Worm (Caenorhabditis elegans) whole organism, L1 larva: ENCODE results near the gene mdt-8.

Experiments used
- C04F5.9 ChIP-seq: sonication (generic microtip); optimal IDR thresholded peaks from 2 replicates; lab custom pipeline; 2016; ENCODE audit warnings: missing genetic modification characterization, missing compliant biosample characterization
- Y116A8C.19 ChIP-seq: sonication (generic microtip); optimal IDR thresholded peaks from 2 replicates; lab custom pipeline; 2016; ENCODE audit warnings: missing compliant biosample characterization, missing genetic modification characterization, borderline replicate concordance
- alr-1 ChIP-seq: fragments of 200-800 bp; sonication (Bioruptor generic); optimal IDR thresholded peaks from 2 replicates; lab custom pipeline; 2018; ENCODE audit warnings: borderline replicate concordance, mild to moderate bottlenecking, missing genetic modification characterization, missing compliant biosample characterization
- aly-2 ChIP-seq: fragments of 150-350 bp; optimal IDR thresholded peaks from 2 replicates; lab custom pipeline; 2014; ENCODE audit warnings: missing biosample characterization, missing genetic modification characterization
- ama-1 ChIP-seq: fragments of 150-350 bp; optimal IDR thresholded peaks from 2 replicates; lab custom pipeline; 2014
- blmp-1 ChIP-seq: fragments of 150-350 bp; optimal IDR thresholded peaks from 2 replicates; lab custom pipeline; 2014; ENCODE audit warnings: missing biosample characterization, missing genetic modification characterization
- ceh-8 ChIP-seq: fragments of 200-800 bp; sonication (Bioruptor generic); optimal IDR thresholded peaks from 2 replicates; lab custom pipeline; 2018; ENCODE audit warnings: mild to moderate bottlenecking, missing genetic modification characterization, moderate library complexity, missing compliant biosample characterization
- ceh-82 ChIP-seq, 3 experiments: fragments of 150-350 bp in 1 of 3; sonication (generic microtip) in 2 of 3; optimal IDR thresholded peaks; 2 replicates each; lab custom pipeline; 2014 to 2017; ENCODE audit warnings: missing biosample characterization in 3 of 3, missing genetic modification characterization in 3 of 3
- ces-1 ChIP-seq: fragments of 150-350 bp; optimal IDR thresholded peaks from 2 replicates; lab custom pipeline; 2014; ENCODE audit warnings: missing biosample characterization, missing genetic modification reagents, missing genetic modification characterization
- dpl-1 ChIP-seq, 3 experiments: fragments of 150-350 bp in 2 of 3; sonication (generic microtip) in 1 of 3; optimal IDR thresholded peaks; 2 replicates each; lab custom pipeline; 2014 to 2017; ENCODE audit warnings: missing biosample characterization in 3 of 3, missing genetic modification characterization in 3 of 3, missing genetic modification reagents in 3 of 3
- dsc-1 ChIP-seq: sonication (generic microtip); optimal IDR thresholded peaks from 2 replicates; lab custom pipeline; 2016; ENCODE audit warnings: mild to moderate bottlenecking, missing genetic modification characterization, missing compliant biosample characterization
- efl-1 ChIP-seq, 4 experiments: fragments of 150-350 bp; optimal IDR thresholded peaks in 3 of 4; peaks in 1 of 4; 1 replicate in 1 of 4; 2 replicates in 3 of 4; lab custom pipeline; 2014; ENCODE audit warnings: missing biosample characterization in 2 of 4, missing genetic modification characterization in 2 of 4, missing genetic modification reagents in 2 of 4
- efl-3 ChIP-seq: fragments of 200-800 bp; sonication (Bioruptor generic); optimal IDR thresholded peaks from 2 replicates; lab custom pipeline; 2018; ENCODE audit warnings: mild to moderate bottlenecking, missing genetic modification characterization, missing compliant biosample characterization
- egl-13 ChIP-seq: sonication (generic microtip); optimal IDR thresholded peaks from 2 replicates; lab custom pipeline; 2016; ENCODE audit warnings: missing genotype, missing genetic modification reagents, missing genetic modification characterization, missing compliant biosample characterization
- egl-27 ChIP-seq, 2 experiments: fragments of 150-350 bp in 1 of 2; sonication (generic microtip); optimal IDR thresholded peaks; 3 replicates each; lab custom pipeline; 2017 to 2018; ENCODE audit warnings: missing biosample characterization in 2 of 2, missing genetic modification characterization in 2 of 2, missing genetic modification reagents in 2 of 2
- elt-2 ChIP-seq: sonication (generic microtip); optimal IDR thresholded peaks from 2 replicates; lab custom pipeline; 2016; ENCODE audit warnings: missing genetic modification characterization, mild to moderate bottlenecking, inconsistent platforms, missing compliant biosample characterization, missing genetic modification reagents
- elt-3 ChIP-seq, 6 experiments: fragments of 150-350 bp in 1 of 6; sonication (generic microtip); optimal IDR thresholded peaks; 2 replicates each; lab custom pipeline; 2017 to 2018; ENCODE audit warnings: missing biosample characterization in 6 of 6, missing genetic modification characterization in 6 of 6, inconsistent platforms in 1 of 6
- grh-1 ChIP-seq: fragments of 200-800 bp; sonication (Bioruptor generic); IDR thresholded peaks from 2 replicates; pipeline ENCODE4 v1.3.6; 2022; ENCODE audit warnings: missing genetic modification reagents, missing genetic modification characterization, missing compliant biosample characterization
- hlh-17 ChIP-seq: fragments of 200-800 bp; sonication (Bioruptor generic); optimal IDR thresholded peaks from 2 replicates; lab custom pipeline; 2018; ENCODE audit warnings: missing genetic modification characterization, mild to moderate bottlenecking, missing compliant biosample characterization, moderate library complexity, borderline replicate concordance
- hlh-4 ChIP-seq: sonication (generic microtip); optimal IDR thresholded peaks from 2 replicates; lab custom pipeline; 2016; ENCODE audit warnings: mild to moderate bottlenecking, missing genetic modification characterization, missing compliant biosample characterization
- irx-1 ChIP-seq: sonication (generic microtip); optimal IDR thresholded peaks from 2 replicates; lab custom pipeline; 2016; ENCODE audit warnings: missing genetic modification characterization, missing compliant biosample characterization
- isw-1 ChIP-seq: fragments of 200-800 bp; sonication (Bioruptor generic); IDR thresholded peaks from 2 replicates; pipeline ENCODE4 v1.3.6; 2022; ENCODE audit warnings: missing genetic modification characterization, missing compliant biosample characterization
- lin-13 ChIP-seq: fragments of 150-350 bp; optimal IDR thresholded peaks from 2 replicates; lab custom pipeline; 2014; ENCODE audit warnings: missing biosample characterization, missing genetic modification reagents, missing genetic modification characterization
- lin-15B ChIP-seq: fragments of 150-350 bp; sonication (generic microtip); optimal IDR thresholded peaks from 3 replicates; lab custom pipeline; 2014; ENCODE audit warnings: missing biosample characterization, missing genetic modification characterization
- lin-39 ChIP-seq: fragments of 150-350 bp; optimal IDR thresholded peaks from 2 replicates; lab custom pipeline; 2014; ENCODE audit warnings: missing biosample characterization, missing genetic modification reagents, missing genetic modification characterization
- lir-3 ChIP-seq: sonication (generic microtip); optimal IDR thresholded peaks from 2 replicates; lab custom pipeline; 2016; ENCODE audit warnings: mild to moderate bottlenecking, missing genetic modification characterization, moderate library complexity, missing compliant biosample characterization; ENCODE audit not compliant: poor library complexity
- lsy-2 ChIP-seq, 2 experiments: fragments of 150-350 bp; optimal IDR thresholded peaks; 2 replicates each; lab custom pipeline; 2014; ENCODE audit warnings: missing biosample characterization in 2 of 2, missing genetic modification characterization in 2 of 2
- mab-9 ChIP-seq: fragments of 200-800 bp; sonication (Bioruptor generic); IDR thresholded peaks from 2 replicates; pipeline ENCODE4 v1.3.6; 2022; ENCODE audit warnings: missing genetic modification reagents, missing genetic modification characterization, missing compliant biosample characterization
- mef-2 ChIP-seq: fragments of 150-350 bp; optimal IDR thresholded peaks from 2 replicates; lab custom pipeline; 2014; ENCODE audit warnings: missing biosample characterization, missing genetic modification characterization
- nhr-11 ChIP-seq: fragments of 150-350 bp; optimal IDR thresholded peaks from 2 replicates; lab custom pipeline; 2014; ENCODE audit warnings: missing biosample characterization, missing genetic modification characterization
- nhr-12 ChIP-seq: sonication (generic microtip); optimal IDR thresholded peaks from 2 replicates; lab custom pipeline; 2017; ENCODE audit warnings: missing biosample characterization, missing genetic modification characterization
- nhr-19 ChIP-seq: fragments of 200-800 bp; sonication (Bioruptor generic); conservative IDR thresholded peaks from 2 replicates; pipeline ENCODE4 v1.3.6; 2022; ENCODE audit warnings: missing genetic modification characterization, missing compliant biosample characterization
- nhr-28 ChIP-seq: fragments of 150-350 bp; optimal IDR thresholded peaks from 2 replicates; lab custom pipeline; 2014; ENCODE audit warnings: missing biosample characterization, missing genetic modification characterization
- nhr-47 ChIP-seq: sonication (generic microtip); optimal IDR thresholded peaks from 2 replicates; lab custom pipeline; 2016; ENCODE audit warnings: mild to moderate bottlenecking, missing genetic modification characterization, moderate library complexity, missing compliant biosample characterization
- nhr-71 ChIP-seq: sonication (generic microtip); optimal IDR thresholded peaks from 2 replicates; lab custom pipeline; 2016; ENCODE audit warnings: mild to moderate bottlenecking, missing genetic modification characterization, moderate library complexity, missing compliant biosample characterization
- nhr-76 ChIP-seq: sonication (generic microtip); optimal IDR thresholded peaks from 2 replicates; lab custom pipeline; 2017; ENCODE audit warnings: missing biosample characterization, missing genetic modification characterization
- nhr-84 ChIP-seq: sonication (generic microtip); optimal IDR thresholded peaks from 2 replicates; lab custom pipeline; 2017; ENCODE audit warnings: missing biosample characterization, missing genetic modification characterization
- nhr-85 ChIP-seq: sonication (generic microtip); peaks from one replicate; lab custom pipeline; 2016; ENCODE audit warnings: missing genetic modification characterization, inconsistent platforms, missing compliant biosample characterization
- nhr-90 ChIP-seq: sonication (generic microtip); optimal IDR thresholded peaks from 2 replicates; lab custom pipeline; 2016; ENCODE audit warnings: mild to moderate bottlenecking, missing genetic modification characterization, missing compliant biosample characterization; ENCODE audit not compliant: poor library complexity
- pqm-1 ChIP-seq: sonication (generic microtip); optimal IDR thresholded peaks from 3 replicates; lab custom pipeline; 2017; ENCODE audit warnings: missing biosample characterization, missing genetic modification characterization
- rnt-1 ChIP-seq: sonication (generic microtip); optimal IDR thresholded peaks from 2 replicates; lab custom pipeline; 2016; ENCODE audit warnings: mild to moderate bottlenecking, missing genetic modification characterization, moderate library complexity, missing compliant biosample characterization
- skn-1 ChIP-seq: fragments of 150-350 bp; optimal IDR thresholded peaks from 2 replicates; lab custom pipeline; 2014; ENCODE audit warnings: missing biosample characterization, missing genetic modification characterization
- snu-23 ChIP-seq: sonication (generic microtip); optimal IDR thresholded peaks from 2 replicates; lab custom pipeline; 2016; ENCODE audit warnings: missing genetic modification characterization, missing compliant biosample characterization
- sox-4 ChIP-seq: sonication (generic microtip); optimal IDR thresholded peaks from 2 replicates; lab custom pipeline; 2016; ENCODE audit warnings: missing genetic modification characterization, missing compliant biosample characterization
- tbx-2 ChIP-seq: sonication (generic microtip); optimal IDR thresholded peaks from 2 replicates; lab custom pipeline; 2016; ENCODE audit warnings: missing genetic modification characterization, missing compliant biosample characterization
- unc-130 ChIP-seq: fragments of 150-350 bp; optimal IDR thresholded peaks from 2 replicates; lab custom pipeline; 2017; ENCODE audit warnings: missing biosample characterization, missing genetic modification characterization, inconsistent platforms
- unc-62 ChIP-seq: fragments of 150-350 bp; optimal IDR thresholded peaks from 2 replicates; lab custom pipeline; 2014; ENCODE audit warnings: missing biosample characterization, missing genetic modification reagents, missing genetic modification characterization
- unc-86 ChIP-seq: sonication (generic microtip); optimal IDR thresholded peaks from 2 replicates; lab custom pipeline; 2016; ENCODE audit warnings: missing genetic modification characterization, missing compliant biosample characterization
- unc-98 ChIP-seq: fragments of 200-800 bp; sonication (Bioruptor generic); IDR thresholded peaks from 2 replicates; pipeline ENCODE4 v1.3.6; 2022; ENCODE audit warnings: missing genetic modification characterization, missing compliant biosample characterization
- xbp-1 ChIP-seq: sonication (generic microtip); optimal IDR thresholded peaks from 2 replicates; lab custom pipeline; 2016; ENCODE audit warnings: missing genetic modification characterization, missing compliant biosample characterization
- zag-1 ChIP-seq: fragments of 150-350 bp; optimal IDR thresholded peaks from 2 replicates; lab custom pipeline; 2014; ENCODE audit warnings: missing biosample characterization, missing genetic modification characterization
- zip-4 ChIP-seq: fragments of 200-800 bp; sonication (Bioruptor generic); optimal IDR thresholded peaks from 2 replicates; lab custom pipeline; 2018; ENCODE audit warnings: mild to moderate bottlenecking, missing genetic modification characterization, moderate library complexity, missing compliant biosample characterization

Gene mdt-8

ce11 chrII:11484600-11484999 lies 49.0 kb downstream of the mdt-8 start (continued):
- TF ChIP-seq lin-15B (tag; lab: Kevin White, UChicago) = peak; percentile 37
- TF ChIP-seq unc-86 (tag; lab: Kevin White, UChicago) = peak; percentile 16
- no peak for TF ChIP-seq unc-98 (GFP tag; lab: Robert Waterston, UW)
- no peak for TF ChIP-seq ceh-8 (GFP tag; lab: Kevin White, UChicago)
- TF ChIP-seq sox-4 (tag; lab: Kevin White, UChicago) = no peak
- TF ChIP-seq dsc-1 = peak; percentile 62
- TF ChIP-seq mab-9 (GFP tag; lab: Robert Waterston, UW) = no peak
- TF ChIP-seq elt-3 (tag; optimal IDR thresholded peaks at IDR 0.05; lab: Kevin White, UChicago) = peak in 2 of 6 experiments; percentile 34 to 51
- TF ChIP-seq lin-39 = no peak
- no peak for TF ChIP-seq nhr-11
- peak in 1 of 2 experiments; percentile 25 for TF ChIP-seq egl-27 (tag; optimal IDR thresholded peaks at IDR 0.05; lab: Kevin White, UChicago)
- no peak for TF ChIP-seq lin-13
- no peak for TF ChIP-seq mef-2 (tag; lab: Kevin White, UChicago)
- peak; percentile 44; the same call in 1 of the 2 replicates for TF ChIP-seq grh-1 (GFP tag; lab: Robert Waterston, UW)
- TF ChIP-seq rnt-1 (tag; lab: Kevin White, UChicago) = peak; percentile 79
- TF ChIP-seq zip-4 = peak; percentile 15
- TF ChIP-seq unc-62 (GFP tag; lab: Kevin White, UChicago) = no peak
- TF ChIP-seq xbp-1 = peak; percentile 53
- peak; percentile 73 for TF ChIP-seq unc-130 (tag; lab: Kevin White, UChicago)
- TF ChIP-seq nhr-19 (GFP tag; lab: Robert Waterston, UW) = peak; percentile 76
- TF ChIP-seq zag-1 (tag; lab: Kevin White, UChicago) = no peak
- no peak for TF ChIP-seq nhr-84 (tag; lab: Kevin White, UChicago)
- TF ChIP-seq efl-3 (GFP tag; lab: Kevin White, UChicago) = no peak
- TF ChIP-seq nhr-71 (tag; lab: Kevin White, UChicago) = peak; percentile 80
- peak; percentile 82 for TF ChIP-seq lir-3 (tag; lab: Kevin White, UChicago)
- TF ChIP-seq nhr-47 (tag; lab: Kevin White, UChicago) = peak; percentile 78
- TF ChIP-seq skn-1 (tag; lab: Kevin White, UChicago) = peak; percentile 41
- TF ChIP-seq blmp-1 = no peak
- peak; percentile 38 to 87 (median 46) for TF ChIP-seq ceh-82 (tag; optimal IDR thresholded peaks at IDR 0.05; lab: Kevin White, UChicago)
- no peak for TF ChIP-seq Y116A8C.19 (tag; lab: Kevin White, UChicago)
- TF ChIP-seq irx-1 (tag; lab: Kevin White, UChicago) = peak; percentile 1
- peak; percentile 72 to 91 for TF ChIP-seq lsy-2 (tag; optimal IDR thresholded peaks at IDR 0.05; lab: Kevin White, UChicago)
- TF ChIP-seq aly-2 (tag; lab: Kevin White, UChicago) = peak; percentile 69
- TF ChIP-seq isw-1 = no peak
- peak; percentile 85 for TF ChIP-seq snu-23
- no peak for TF ChIP-seq hlh-17 (GFP tag; lab: Kevin White, UChicago)
- TF ChIP-seq C04F5.9 = no peak
- no peak for TF ChIP-seq pqm-1 (tag; lab: Kevin White, UChicago)
- TF ChIP-seq tbx-2 (tag; lab: Kevin White, UChicago) = peak; percentile 54
- peak; percentile 54 to 62 for TF ChIP-seq efl-1 (optimal IDR thresholded peaks at IDR 0.05; lab: Kevin White, UChicago)
- TF ChIP-seq efl-1 (GFP tag; optimal IDR thresholded peaks at IDR 0.05 in 1 of 2; lab: Kevin White, UChicago) = peak; percentile 50 to 96
- no peak for TF ChIP-seq nhr-76 (tag; lab: Kevin White, UChicago)
- TF ChIP-seq ces-1 = no peak
- peak; percentile 74 for TF ChIP-seq nhr-90
- TF ChIP-seq alr-1 = no peak
- TF ChIP-seq nhr-85 (tag; lab: Kevin White, UChicago) = peak; percentile 79
- TF ChIP-seq hlh-4 (tag; lab: Kevin White, UChicago) = no peak
- TF ChIP-seq dpl-1 (GFP tag; optimal IDR thresholded peaks at IDR 0.05; lab: Kevin White, UChicago) = peak; percentile 19 to 61 (median 59)
- no peak for TF ChIP-seq ama-1 (lab: Kevin White, UChicago)
- TF ChIP-seq egl-13 (tag; lab: Kevin White, UChicago) = peak; percentile 19
- TF ChIP-seq elt-2 (tag; lab: Kevin White, UChicago) = peak; percentile 50
- no peak for TF ChIP-seq nhr-28 (tag; lab: Kevin White, UChicago)
- TF ChIP-seq nhr-12 = no peak
